Worm (Caenorhabditis elegans) whole organism, L1 larva: ENCODE data around the gene ceh-19.

Experiments
- C04F5.9 ChIP-seq: sonication (generic microtip); optimal IDR thresholded peaks from 2 replicates; lab custom pipeline; 2016; ENCODE audit warnings: missing genetic modification characterization, missing compliant biosample characterization
- C16A3.4 ChIP-seq: fragments of 150-350 bp; optimal IDR thresholded peaks from 2 replicates; lab custom pipeline; 2014; ENCODE audit warnings: missing biosample characterization, missing genetic modification characterization
- F16B12.6 ChIP-seq: fragments of 150-350 bp; optimal IDR thresholded peaks from 2 replicates; lab custom pipeline; 2014; ENCODE audit warnings: missing biosample characterization, missing genetic modification characterization
- Y116A8C.19 ChIP-seq: sonication (generic microtip); optimal IDR thresholded peaks from 2 replicates; lab custom pipeline; 2016; ENCODE audit warnings: missing compliant biosample characterization, missing genetic modification characterization, borderline replicate concordance
- alr-1 ChIP-seq: fragments of 200-800 bp; sonication (Bioruptor generic); optimal IDR thresholded peaks from 2 replicates; lab custom pipeline; 2018; ENCODE audit warnings: borderline replicate concordance, mild to moderate bottlenecking, missing genetic modification characterization, missing compliant biosample characterization
- blmp-1 ChIP-seq: fragments of 150-350 bp; optimal IDR thresholded peaks from 2 replicates; lab custom pipeline; 2014; ENCODE audit warnings: missing biosample characterization, missing genetic modification characterization
- ces-1 ChIP-seq: fragments of 150-350 bp; optimal IDR thresholded peaks from 2 replicates; lab custom pipeline; 2014; ENCODE audit warnings: missing biosample characterization, missing genetic modification reagents, missing genetic modification characterization
- dpl-1 ChIP-seq, 3 experiments: fragments of 150-350 bp in 2 of 3; sonication (generic microtip) in 1 of 3; optimal IDR thresholded peaks; 2 replicates each; lab custom pipeline; 2014 to 2017; ENCODE audit warnings: missing biosample characterization in 3 of 3, missing genetic modification characterization in 3 of 3, missing genetic modification reagents in 3 of 3
- dsc-1 ChIP-seq: sonication (generic microtip); optimal IDR thresholded peaks from 2 replicates; lab custom pipeline; 2016; ENCODE audit warnings: mild to moderate bottlenecking, missing genetic modification characterization, missing compliant biosample characterization
- efl-1 ChIP-seq, 4 experiments: fragments of 150-350 bp; optimal IDR thresholded peaks in 3 of 4; peaks in 1 of 4; 1 replicate in 1 of 4; 2 replicates in 3 of 4; lab custom pipeline; 2014; ENCODE audit warnings: missing biosample characterization in 2 of 4, missing genetic modification characterization in 2 of 4, missing genetic modification reagents in 2 of 4
- egl-13 ChIP-seq: sonication (generic microtip); optimal IDR thresholded peaks from 2 replicates; lab custom pipeline; 2016; ENCODE audit warnings: missing genotype, missing genetic modification reagents, missing genetic modification characterization, missing compliant biosample characterization
- elt-2 ChIP-seq: sonication (generic microtip); optimal IDR thresholded peaks from 2 replicates; lab custom pipeline; 2016; ENCODE audit warnings: missing genetic modification characterization, mild to moderate bottlenecking, inconsistent platforms, missing compliant biosample characterization, missing genetic modification reagents
- fkh-10 ChIP-seq: sonication (generic microtip); optimal IDR thresholded peaks from 2 replicates; lab custom pipeline; 2017; ENCODE audit warnings: missing biosample characterization, missing genetic modification reagents, missing genetic modification characterization
- fkh-4 ChIP-seq: sonication (generic microtip); optimal IDR thresholded peaks from 2 replicates; lab custom pipeline; 2016; ENCODE audit warnings: missing compliant biosample characterization, missing genetic modification characterization, borderline replicate concordance
- fkh-8 ChIP-seq: sonication (generic microtip); optimal IDR thresholded peaks from 2 replicates; lab custom pipeline; 2016; ENCODE audit warnings: mild to moderate bottlenecking, missing genetic modification characterization, missing compliant biosample characterization
- hpl-2 ChIP-seq: fragments of 150-350 bp; optimal IDR thresholded peaks from 2 replicates; lab custom pipeline; 2014; ENCODE audit warnings: missing biosample characterization, missing genetic modification reagents, missing genetic modification characterization
- lin-13 ChIP-seq: fragments of 150-350 bp; optimal IDR thresholded peaks from 2 replicates; lab custom pipeline; 2014; ENCODE audit warnings: missing biosample characterization, missing genetic modification reagents, missing genetic modification characterization
- lin-14 ChIP-seq: fragments of 200-800 bp; sonication (Bioruptor generic); optimal IDR thresholded peaks from 2 replicates; lab custom pipeline; 2018; ENCODE audit warnings: mild to moderate bottlenecking, missing genetic modification characterization, moderate library complexity, missing compliant biosample characterization
- lin-35 ChIP-seq, 2 experiments: fragments of 150-350 bp; optimal IDR thresholded peaks; 2 replicates each; lab custom pipeline; 2014; ENCODE audit warnings: missing biosample characterization in 2 of 2, missing genetic modification characterization in 2 of 2, missing genetic modification reagents in 2 of 2
- lin-39 ChIP-seq: fragments of 150-350 bp; optimal IDR thresholded peaks from 2 replicates; lab custom pipeline; 2014; ENCODE audit warnings: missing biosample characterization, missing genetic modification reagents, missing genetic modification characterization
- lsy-2 ChIP-seq, 2 experiments: fragments of 150-350 bp; optimal IDR thresholded peaks; 2 replicates each; lab custom pipeline; 2014; ENCODE audit warnings: missing biosample characterization in 2 of 2, missing genetic modification characterization in 2 of 2
- mab-9 ChIP-seq: fragments of 200-800 bp; sonication (Bioruptor generic); IDR thresholded peaks from 2 replicates; pipeline ENCODE4 v1.3.6; 2022; ENCODE audit warnings: missing genetic modification reagents, missing genetic modification characterization, missing compliant biosample characterization
- mef-2 ChIP-seq: fragments of 150-350 bp; optimal IDR thresholded peaks from 2 replicates; lab custom pipeline; 2014; ENCODE audit warnings: missing biosample characterization, missing genetic modification characterization
- mep-1 ChIP-seq: fragments of 150-350 bp; optimal IDR thresholded peaks from 2 replicates; lab custom pipeline; 2014; ENCODE audit warnings: missing biosample characterization, missing genetic modification characterization
- nhr-12 ChIP-seq: sonication (generic microtip); optimal IDR thresholded peaks from 2 replicates; lab custom pipeline; 2017; ENCODE audit warnings: missing biosample characterization, missing genetic modification characterization
- nhr-19 ChIP-seq: fragments of 200-800 bp; sonication (Bioruptor generic); conservative IDR thresholded peaks from 2 replicates; pipeline ENCODE4 v1.3.6; 2022; ENCODE audit warnings: missing genetic modification characterization, missing compliant biosample characterization
- nhr-20 ChIP-seq: sonication (generic microtip); optimal IDR thresholded peaks from 2 replicates; lab custom pipeline; 2016; ENCODE audit warnings: mild to moderate bottlenecking, missing genetic modification characterization, missing compliant biosample characterization
- nhr-47 ChIP-seq: sonication (generic microtip); optimal IDR thresholded peaks from 2 replicates; lab custom pipeline; 2016; ENCODE audit warnings: mild to moderate bottlenecking, missing genetic modification characterization, moderate library complexity, missing compliant biosample characterization
- nhr-71 ChIP-seq: sonication (generic microtip); optimal IDR thresholded peaks from 2 replicates; lab custom pipeline; 2016; ENCODE audit warnings: mild to moderate bottlenecking, missing genetic modification characterization, moderate library complexity, missing compliant biosample characterization
- nhr-77 ChIP-seq: fragments of 150-350 bp; optimal IDR thresholded peaks from 2 replicates; lab custom pipeline; 2014; ENCODE audit warnings: missing biosample characterization, missing genetic modification characterization
- nhr-84 ChIP-seq: sonication (generic microtip); optimal IDR thresholded peaks from 2 replicates; lab custom pipeline; 2017; ENCODE audit warnings: missing biosample characterization, missing genetic modification characterization
- nhr-85 ChIP-seq: sonication (generic microtip); peaks from one replicate; lab custom pipeline; 2016; ENCODE audit warnings: missing genetic modification characterization, inconsistent platforms, missing compliant biosample characterization
- pax-3 ChIP-seq: fragments of 200-800 bp; sonication (Bioruptor generic); optimal IDR thresholded peaks from 2 replicates; lab custom pipeline; 2018; ENCODE audit warnings: mild to moderate bottlenecking, missing genetic modification characterization, moderate library complexity, missing compliant biosample characterization
- rnt-1 ChIP-seq: sonication (generic microtip); optimal IDR thresholded peaks from 2 replicates; lab custom pipeline; 2016; ENCODE audit warnings: mild to moderate bottlenecking, missing genetic modification characterization, moderate library complexity, missing compliant biosample characterization
- skn-1 ChIP-seq: fragments of 150-350 bp; optimal IDR thresholded peaks from 2 replicates; lab custom pipeline; 2014; ENCODE audit warnings: missing biosample characterization, missing genetic modification characterization
- snu-23 ChIP-seq: sonication (generic microtip); optimal IDR thresholded peaks from 2 replicates; lab custom pipeline; 2016; ENCODE audit warnings: missing genetic modification characterization, missing compliant biosample characterization
- sox-4 ChIP-seq: sonication (generic microtip); optimal IDR thresholded peaks from 2 replicates; lab custom pipeline; 2016; ENCODE audit warnings: missing genetic modification characterization, missing compliant biosample characterization
- tlp-1 ChIP-seq: fragments of 150-350 bp; optimal IDR thresholded peaks from 2 replicates; lab custom pipeline; 2014; ENCODE audit warnings: missing biosample characterization, missing genetic modification characterization
- unc-130 ChIP-seq: fragments of 150-350 bp; optimal IDR thresholded peaks from 2 replicates; lab custom pipeline; 2017; ENCODE audit warnings: missing biosample characterization, missing genetic modification characterization, inconsistent platforms
- unc-62 ChIP-seq: fragments of 150-350 bp; optimal IDR thresholded peaks from 2 replicates; lab custom pipeline; 2014; ENCODE audit warnings: missing biosample characterization, missing genetic modification reagents, missing genetic modification characterization
- vab-15 ChIP-seq: sonication (generic microtip); optimal IDR thresholded peaks from 2 replicates; lab custom pipeline; 2017; ENCODE audit warnings: missing genotype, mild to moderate bottlenecking, missing genetic modification characterization, missing compliant biosample characterization
- xbp-1 ChIP-seq: sonication (generic microtip); optimal IDR thresholded peaks from 2 replicates; lab custom pipeline; 2016; ENCODE audit warnings: missing genetic modification characterization, missing compliant biosample characterization
- zag-1 ChIP-seq: fragments of 150-350 bp; optimal IDR thresholded peaks from 2 replicates; lab custom pipeline; 2014; ENCODE audit warnings: missing biosample characterization, missing genetic modification characterization

Gene ceh-19

DNA sequence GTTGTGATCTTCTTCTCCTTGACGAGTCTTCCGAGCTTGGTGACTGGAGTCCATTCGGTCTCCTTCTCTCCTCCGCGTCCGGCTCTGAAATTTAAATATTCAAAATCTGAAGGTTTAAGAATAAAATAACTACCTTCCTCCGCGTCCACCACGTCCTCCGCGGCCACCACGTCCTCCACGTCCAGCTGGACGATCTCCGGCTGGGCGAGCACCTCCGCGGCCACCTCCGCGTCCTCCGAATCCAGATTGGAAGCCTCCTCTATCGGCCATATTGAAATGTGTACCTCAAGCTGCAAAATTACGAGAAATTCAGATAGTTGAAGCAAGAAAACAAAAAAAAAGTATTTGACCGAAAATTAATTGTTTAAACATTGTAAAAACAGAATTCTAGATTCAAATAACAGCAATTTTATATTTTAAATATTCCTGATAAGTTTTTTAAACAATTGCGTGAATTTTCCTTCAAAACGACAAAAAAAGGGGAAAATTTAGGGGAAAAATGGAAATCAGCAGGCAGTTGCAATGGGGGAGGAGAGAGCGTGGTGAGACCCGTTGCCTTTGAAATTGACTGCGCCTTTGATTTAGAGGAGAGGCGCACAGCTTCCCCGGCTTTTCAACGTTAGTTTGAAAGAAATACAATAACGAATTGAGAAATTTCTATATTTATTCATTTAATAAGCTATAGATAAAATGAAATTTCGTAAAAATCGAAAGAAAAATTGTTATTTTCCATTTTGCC lies 29.5 kb downstream of the ceh-19 start, which contains the start of gene rps-2:
rps-2 (minus strand) TSS at position 290 of the 739 bp plus-strand sequence.
- TF ChIP-seq efl-1 (optimal IDR thresholded peaks at IDR 0.05; lab: Kevin White, UChicago) (peak; percentile 40 to 55), efl-1 (GFP tag; optimal IDR thresholded peaks at IDR 0.05 in 1 of 2; lab: Kevin White, UChicago) (peak in 1 of 2 experiments; percentile 34), egl-13 (tag; lab: Kevin White, UChicago) (no peak), mep-1 (peak; percentile 33), rnt-1 (tag; lab: Kevin White, UChicago) (peak; percentile 34), skn-1 (tag; lab: Kevin White, UChicago) (peak; percentile 39), nhr-19 (0 out of 2 replicates have a peak, but pooled peaks have one; percentile 3), C04F5.9 (tag; lab: Kevin White, UChicago) (no peak), lin-39 (tag; lab: Kevin White, UChicago) (peak; percentile 3), dpl-1 (GFP tag; optimal IDR thresholded peaks at IDR 0.05; lab: Kevin White, UChicago) (peak in 2 of 3 experiments; percentile 29 to 53), nhr-47 (tag; lab: Kevin White, UChicago) (peak; percentile 8), zag-1 (tag; lab: Kevin White, UChicago) (no peak), nhr-12 (tag; lab: Kevin White, UChicago) (no peak), lsy-2 (tag; optimal IDR thresholded peaks at IDR 0.05; lab: Kevin White, UChicago) (peak; percentile 31 to 71), C16A3.4 (tag; lab: Kevin White, UChicago) (peak; percentile 33), nhr-71 (tag; lab: Kevin White, UChicago) (peak; percentile 31), unc-130 (tag; lab: Kevin White, UChicago) (no peak), lin-35 (GFP tag; optimal IDR thresholded peaks at IDR 0.05; lab: Kevin White, UChicago) (peak; percentile 35 to 57), hpl-2 (GFP tag; lab: Kevin White, UChicago) (no peak), mab-9 (no peak), blmp-1 (tag; lab: Kevin White, UChicago) (peak; percentile 48), vab-15 (tag; lab: Kevin White, UChicago) (no peak), xbp-1 (peak; percentile 15)

DNA sequence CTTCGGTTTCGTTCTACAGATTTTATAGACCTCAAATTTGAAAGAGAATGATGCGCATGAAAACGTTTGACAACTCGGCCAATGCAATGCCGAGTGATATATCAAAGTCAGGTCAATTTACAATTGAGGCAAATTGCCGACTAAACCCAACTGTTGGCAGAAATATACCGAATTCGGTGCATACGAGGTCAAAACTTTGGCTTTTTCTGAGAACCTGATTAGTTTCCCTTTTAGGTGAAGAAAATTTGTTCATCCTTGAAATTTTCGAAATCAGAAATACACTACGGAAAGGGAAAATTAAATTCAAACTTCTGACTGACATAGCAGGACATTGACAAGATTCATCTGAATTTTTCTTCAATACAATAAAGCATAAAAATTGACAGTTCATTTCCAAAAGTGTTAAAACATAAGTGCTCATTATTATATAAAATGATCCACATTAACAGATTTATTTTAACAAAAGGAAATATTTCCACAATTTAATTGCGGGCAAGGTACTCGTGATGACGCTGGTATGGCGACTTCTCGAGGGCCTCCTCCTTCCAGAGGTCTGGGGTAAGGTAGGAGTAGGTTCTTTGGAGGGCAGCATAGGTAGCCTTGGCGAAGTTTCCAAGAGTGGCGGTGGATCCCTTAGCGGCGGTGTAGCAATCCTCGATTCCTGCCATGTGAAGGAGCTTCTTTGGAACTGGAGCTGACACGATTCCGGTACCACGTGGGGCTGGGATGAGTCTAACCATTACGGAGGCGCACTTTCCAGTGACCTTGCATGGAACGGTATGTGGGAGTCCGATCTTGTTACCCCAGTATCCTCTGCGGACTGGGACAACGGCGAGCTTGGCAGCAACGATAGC lies 30.5 kb downstream of the ceh-19 start:
- no peak for TF ChIP-seq sox-4
- TF ChIP-seq efl-1 (optimal IDR thresholded peaks at IDR 0.05; lab: Kevin White, UChicago) = no peak
- peak in 1 of 2 experiments; percentile 84 for TF ChIP-seq efl-1 (GFP tag; optimal IDR thresholded peaks at IDR 0.05 in 1 of 2; lab: Kevin White, UChicago)
- peak; percentile 59 for TF ChIP-seq nhr-85
- TF ChIP-seq egl-13 (tag; lab: Kevin White, UChicago) = no peak
- no peak for TF ChIP-seq Y116A8C.19
- TF ChIP-seq elt-2 (tag; lab: Kevin White, UChicago) = no peak
- TF ChIP-seq nhr-71 (tag; lab: Kevin White, UChicago) = peak; percentile 16
- peak; percentile 3 to 28 for TF ChIP-seq lsy-2 (tag; optimal IDR thresholded peaks at IDR 0.05; lab: Kevin White, UChicago)

ce11 chrIV:7923982-7924480 lies 31.7 kb downstream of the ceh-19 start, which contains the start of the genes xpo-3 and C49H3.3:
Gene xpo-3 (minus strand): TSS chrIV:7924032.
Gene C49H3.3 (plus strand): TSS chrIV:7924350.
- TF ChIP-seq lin-14 (GFP tag; lab: Kevin White, UChicago) (no peak), tlp-1 (tag; lab: Kevin White, UChicago) (no peak), fkh-10 (peak; percentile 13), fkh-8 (tag; lab: Kevin White, UChicago) (no peak), F16B12.6 (tag; lab: Kevin White, UChicago) (peak; percentile 29), unc-62 (GFP tag; lab: Kevin White, UChicago) (no peak), snu-23 (GFP tag; lab: Kevin White, UChicago) (peak; percentile 34), unc-130 (tag; lab: Kevin White, UChicago) (peak; percentile 9), dsc-1 (tag; lab: Kevin White, UChicago) (no peak), pax-3 (no peak), ces-1 (GFP tag; lab: Kevin White, UChicago) (no peak), nhr-20 (no peak), fkh-4 (tag; lab: Kevin White, UChicago) (no peak), sox-4 (no peak), lin-39 (tag; lab: Kevin White, UChicago) (no peak), nhr-77 (no peak), mab-9 (no peak), nhr-84 (tag; lab: Kevin White, UChicago) (no peak), lin-13 (no peak), rnt-1 (tag; lab: Kevin White, UChicago) (no peak), elt-2 (tag; lab: Kevin White, UChicago) (no peak), mef-2 (tag; lab: Kevin White, UChicago) (no peak), nhr-85 (no peak), lsy-2 (tag; optimal IDR thresholded peaks at IDR 0.05; lab: Kevin White, UChicago) (peak; percentile 47 to 70), alr-1 (tag; lab: Kevin White, UChicago) (no peak)
